Fruit fly (Drosophila melanogaster) S2 (cell line): ENCODE data around the gene CG14567.
A peak's percentile ranks its signal among the peaks of the same experiment; 100 is the strongest.

Experiments used
- CG8478 ChIP-seq: fragments of >200 bp; optimal IDR thresholded peaks from 2 replicates; lab custom pipeline; 2018
- CTCF ChIP-seq, 2 experiments: fragments of >200 bp; optimal IDR thresholded peaks; 2 replicates each; lab custom pipeline; 2018

CG14567 gene

DNA sequence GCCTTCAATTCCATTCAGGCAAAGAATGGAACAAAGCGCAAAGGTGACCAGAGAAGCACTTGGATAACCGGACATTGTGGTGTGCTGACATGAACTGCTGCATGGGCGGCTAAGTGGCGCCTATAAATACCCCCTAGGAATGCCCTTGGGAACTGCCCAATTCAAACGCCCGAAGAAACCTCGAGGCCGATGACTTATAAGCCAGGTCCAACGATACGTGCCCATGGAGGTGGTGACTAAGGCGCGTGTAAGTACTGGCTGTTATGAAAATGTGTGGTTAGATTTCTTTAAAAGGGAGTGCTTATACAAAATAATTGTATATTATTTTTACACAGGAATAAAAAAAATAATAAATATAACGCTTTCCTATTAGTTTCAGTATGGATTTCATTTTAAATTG is 7.9 kb downstream of the CG14567 start, which contains the start of gene CG14570:
CG14570 (minus strand) TSS at position 101 of the 400 bp plus-strand sequence.
- TF ChIP-seq CTCF (optimal IDR thresholded peaks at IDR 0.05; lab: Kevin White, UChicago) (no peak), CG8478 (lab: Kevin White, UChicago) (no peak)

DNA sequence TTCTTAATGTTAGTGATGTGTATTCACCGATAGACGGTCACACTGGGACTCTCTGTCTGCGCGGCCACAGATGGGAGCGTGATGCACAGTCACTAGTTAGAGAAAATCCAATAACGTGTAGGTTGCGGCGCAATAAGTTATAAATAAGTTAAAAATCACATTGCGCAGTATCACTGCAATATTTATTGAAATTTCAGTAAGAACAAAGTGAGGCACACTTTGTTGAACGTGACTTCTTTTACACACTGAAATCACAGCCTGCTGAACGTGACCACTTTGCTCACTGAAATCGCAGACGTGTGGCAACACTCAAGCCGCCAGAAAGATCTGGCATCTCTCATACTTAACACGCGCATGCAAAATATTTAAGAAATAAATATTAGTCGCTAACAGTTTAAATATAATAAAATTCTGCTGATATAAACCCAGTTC is 9.6 kb downstream of the CG14567 start, which contains the start of the genes CG11247 and Polr2H:
CG11247 (minus strand) TSS at position 191 of the 432 bp plus-strand sequence.
Polr2H (plus strand) TSS at position 317 of the 432 bp plus-strand sequence.
- TF ChIP-seq CG8478 (lab: Kevin White, UChicago) = no peak
- peak in 1 of 2 experiments; percentile 41 for TF ChIP-seq CTCF (optimal IDR thresholded peaks at IDR 0.05; lab: Kevin White, UChicago)

DNA sequence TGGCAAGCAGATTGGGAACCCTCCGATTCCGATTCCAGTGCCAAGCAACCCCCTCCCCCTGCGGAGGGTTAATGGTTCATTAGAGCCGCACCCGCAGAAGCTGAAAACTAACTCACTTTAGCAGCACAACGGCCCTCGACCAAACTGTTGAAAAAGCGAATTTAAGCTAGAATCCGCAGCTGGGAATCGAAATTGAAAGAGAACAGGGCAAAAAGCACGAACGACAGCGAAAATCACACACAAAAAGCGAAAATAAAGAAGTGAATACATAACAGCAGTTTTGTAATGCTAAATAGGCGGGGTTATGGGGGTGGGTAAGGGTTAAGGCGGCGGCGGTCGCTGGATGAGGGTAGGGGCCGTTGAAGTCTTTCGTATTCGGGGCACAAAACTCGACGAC is 10.5 kb downstream of the CG14567 start:
- TF ChIP-seq CG8478 (lab: Kevin White, UChicago) (no peak), CTCF (optimal IDR thresholded peaks at IDR 0.05; lab: Kevin White, UChicago) (no peak)

DNA sequence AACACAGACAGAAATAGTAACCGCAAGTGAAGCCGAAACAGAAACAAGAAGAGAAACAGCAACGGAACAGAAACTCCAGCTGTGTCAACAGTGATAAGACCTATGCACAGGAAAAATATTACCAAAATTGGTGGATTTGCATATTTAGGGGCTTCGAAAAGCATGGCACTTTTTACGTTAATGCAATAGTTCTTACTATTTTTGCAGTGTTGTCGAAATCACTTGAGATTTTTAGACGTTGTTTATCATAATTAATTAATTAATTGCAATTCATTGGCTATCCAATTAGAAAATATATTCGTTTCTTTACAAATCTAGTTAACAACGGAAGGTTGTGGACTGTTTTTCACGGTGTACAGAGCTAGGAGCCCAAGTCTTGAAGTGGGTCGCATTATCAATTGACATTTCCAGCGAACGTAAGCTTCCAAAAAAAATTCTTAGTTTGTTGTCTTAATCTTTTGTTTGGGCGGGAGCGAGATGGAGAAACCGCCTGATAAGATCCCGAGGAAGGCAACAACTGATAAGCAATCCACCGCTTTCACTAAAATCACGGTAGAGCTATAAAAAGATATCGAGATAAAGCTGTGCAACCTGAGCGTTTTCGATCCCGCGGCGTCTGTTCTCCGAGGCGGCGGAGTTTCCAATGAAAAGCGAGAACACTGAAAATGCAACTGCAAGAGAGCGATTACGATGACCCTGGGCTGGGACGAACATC is 11.1 kb downstream of the CG14567 start:
- no peak for TF ChIP-seq CTCF (optimal IDR thresholded peaks at IDR 0.05; lab: Kevin White, UChicago)

DNA sequence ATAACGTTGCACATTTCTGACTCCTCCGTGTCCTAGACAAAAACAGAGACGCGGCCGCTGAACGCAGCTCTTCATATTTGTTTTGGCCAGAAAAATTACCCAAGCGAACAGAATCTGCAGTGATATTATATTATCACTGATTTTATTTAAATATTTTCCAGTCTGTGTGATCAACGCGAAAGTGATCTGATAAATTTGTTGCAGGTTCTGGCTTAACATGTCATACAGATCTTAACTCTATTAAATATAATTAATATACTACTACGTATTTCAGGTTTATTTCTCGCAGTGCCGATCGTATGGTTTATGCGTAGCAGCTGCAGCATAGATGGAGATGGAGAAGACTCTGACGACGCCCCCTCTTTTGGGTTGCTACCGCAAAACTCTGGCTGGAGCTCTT is 17.4 kb downstream of the CG14567 start:
- TF ChIP-seq CG8478 (lab: Kevin White, UChicago) = no peak
- TF ChIP-seq CTCF (optimal IDR thresholded peaks at IDR 0.05; lab: Kevin White, UChicago) = no peak

DNA sequence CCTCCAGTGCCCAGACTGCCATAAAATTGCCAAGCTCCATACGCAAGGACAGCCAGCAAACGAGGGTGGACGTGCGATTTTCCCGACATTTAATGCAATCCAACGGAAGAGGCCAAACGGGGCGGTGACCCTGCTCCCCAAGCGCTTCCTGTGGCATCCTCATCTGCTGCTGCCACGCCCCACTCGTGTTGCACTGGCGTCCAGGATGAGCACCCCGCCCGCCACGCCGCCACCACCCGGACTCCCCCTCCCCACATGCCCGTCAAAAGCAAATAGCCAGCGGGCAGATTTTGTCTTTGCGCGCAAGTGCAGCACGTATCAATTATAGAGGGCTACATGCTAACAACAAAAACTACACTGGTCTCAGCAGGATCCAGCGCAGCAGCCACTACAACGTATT is 20.0 kb downstream of the CG14567 start:
- TF ChIP-seq CG8478 (lab: Kevin White, UChicago) = no peak
- TF ChIP-seq CTCF (optimal IDR thresholded peaks at IDR 0.05; lab: Kevin White, UChicago) = no peak

DNA sequence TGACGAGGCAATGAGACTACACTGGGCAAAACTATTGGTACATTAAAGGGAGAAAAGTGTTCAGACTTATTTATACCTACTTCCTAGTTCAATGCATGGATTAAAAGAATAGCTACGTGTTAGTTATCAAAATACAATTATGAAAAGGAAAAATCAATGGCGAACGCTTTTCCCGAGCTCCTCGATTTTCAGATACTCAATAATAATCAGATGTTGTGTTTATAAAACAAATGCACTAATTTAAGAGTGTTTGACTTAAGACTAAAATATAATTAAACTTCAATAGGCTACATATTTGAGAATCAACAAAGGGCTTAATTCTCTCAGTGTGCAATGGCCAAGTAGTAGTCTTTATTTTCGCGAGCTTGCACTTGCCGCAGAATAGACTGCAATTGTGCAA is 22.3 kb downstream of the CG14567 start:
- TF ChIP-seq CG8478 (lab: Kevin White, UChicago) (no peak), CTCF (optimal IDR thresholded peaks at IDR 0.05; lab: Kevin White, UChicago) (no peak)

DNA sequence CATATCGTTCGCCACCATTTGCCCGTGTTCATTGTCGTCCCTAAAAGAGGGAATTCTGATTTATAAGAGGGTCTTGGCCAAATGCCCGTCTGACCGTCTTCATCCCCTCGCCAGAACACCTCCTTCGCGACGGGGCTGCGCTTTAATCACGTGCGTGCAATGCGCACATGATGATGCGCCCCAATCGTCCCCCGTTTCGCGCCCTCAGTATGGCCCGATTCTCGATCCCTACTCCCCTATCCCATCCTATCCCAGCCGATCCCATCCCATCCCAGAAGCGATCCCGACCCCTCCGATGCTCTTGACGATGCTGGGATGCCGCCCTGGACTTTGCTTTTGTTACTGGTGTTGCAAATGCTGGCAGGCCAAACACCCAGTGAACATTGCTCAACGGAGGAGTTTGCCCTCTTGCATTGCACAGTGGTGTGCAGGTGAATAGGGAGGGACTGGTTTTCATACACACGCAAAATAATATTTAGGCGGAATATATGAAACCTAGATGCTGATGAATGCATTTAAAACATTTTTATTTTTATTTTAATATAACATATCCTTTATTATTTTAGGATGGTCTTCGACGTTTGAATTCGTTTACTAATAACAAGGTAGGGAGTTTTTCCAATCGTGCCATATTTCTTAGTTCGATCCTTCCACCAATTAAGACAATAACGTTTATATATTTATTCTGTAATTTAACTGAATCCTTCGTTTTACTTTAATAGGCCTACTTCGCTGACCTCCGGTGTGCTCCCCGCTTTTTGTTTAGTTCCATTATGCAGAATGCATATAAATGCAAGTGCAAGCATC is 28.2 kb downstream of the CG14567 start:
- TF ChIP-seq CG8478 (lab: Kevin White, UChicago) = no peak
- TF ChIP-seq CTCF (optimal IDR thresholded peaks at IDR 0.05; lab: Kevin White, UChicago) = no peak

DNA sequence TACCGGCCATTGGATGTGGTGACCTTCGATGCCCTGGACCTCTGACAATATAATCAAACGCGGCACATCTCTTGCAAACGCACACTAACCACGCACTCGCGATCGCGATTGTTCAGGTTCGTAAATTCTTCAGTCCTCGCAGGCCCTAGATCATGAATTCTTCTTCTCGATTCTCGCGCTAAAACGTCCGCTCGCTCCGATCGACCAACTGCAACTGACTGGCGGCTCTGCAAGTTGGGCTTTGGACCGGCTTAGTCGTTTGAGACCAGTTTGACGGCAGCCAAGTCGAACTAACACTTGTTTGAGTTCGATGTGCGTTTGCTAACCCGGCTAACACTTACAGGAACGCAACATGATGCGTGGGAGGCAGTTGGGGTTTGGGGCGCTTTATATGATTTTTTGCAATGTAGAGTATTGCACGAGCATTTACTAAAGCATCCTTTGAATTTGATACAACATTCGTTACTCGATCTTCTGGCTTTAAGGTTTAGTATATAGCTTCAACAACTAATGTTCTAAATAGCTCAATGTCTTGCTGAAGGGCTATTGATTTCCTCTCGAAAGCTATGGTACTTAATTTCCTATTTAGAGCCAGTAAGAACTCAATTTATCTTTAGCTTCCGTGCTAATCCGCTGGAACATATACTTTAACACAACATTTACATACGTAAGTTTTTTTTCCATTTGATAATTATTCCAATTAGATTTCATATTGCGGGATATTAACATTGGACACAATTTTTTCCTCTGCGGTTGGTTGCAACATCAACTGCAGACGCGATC is 31.9 kb downstream of the CG14567 start, which contains the start of gene CG32447:
CG32447 (minus strand) TSS at position 222 of the 783 bp plus-strand sequence.
- no peak for TF ChIP-seq CTCF (optimal IDR thresholded peaks at IDR 0.05; lab: Kevin White, UChicago)

DNA sequence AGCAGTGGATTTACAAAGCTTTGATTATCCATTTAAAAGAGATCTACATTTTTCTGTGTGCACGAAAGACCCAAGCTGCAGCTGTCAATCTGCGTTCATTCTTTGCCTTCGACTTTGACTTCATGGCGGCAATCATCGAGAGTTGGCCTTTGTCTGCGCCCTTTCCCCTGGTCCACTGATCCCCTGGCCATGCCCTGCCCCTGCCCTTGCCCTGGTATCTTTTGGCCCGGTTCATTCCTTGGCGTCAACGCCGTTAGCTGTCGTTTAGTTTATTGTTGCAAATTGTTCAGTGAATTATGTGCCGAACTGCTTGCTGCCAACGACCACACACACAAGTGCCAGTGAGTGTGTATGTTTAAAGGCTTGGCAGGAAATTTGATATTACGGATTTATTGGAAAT is 37.3 kb downstream of the CG14567 start:
- TF ChIP-seq CG8478 (lab: Kevin White, UChicago) (no peak), CTCF (optimal IDR thresholded peaks at IDR 0.05; lab: Kevin White, UChicago) (no peak)

DNA sequence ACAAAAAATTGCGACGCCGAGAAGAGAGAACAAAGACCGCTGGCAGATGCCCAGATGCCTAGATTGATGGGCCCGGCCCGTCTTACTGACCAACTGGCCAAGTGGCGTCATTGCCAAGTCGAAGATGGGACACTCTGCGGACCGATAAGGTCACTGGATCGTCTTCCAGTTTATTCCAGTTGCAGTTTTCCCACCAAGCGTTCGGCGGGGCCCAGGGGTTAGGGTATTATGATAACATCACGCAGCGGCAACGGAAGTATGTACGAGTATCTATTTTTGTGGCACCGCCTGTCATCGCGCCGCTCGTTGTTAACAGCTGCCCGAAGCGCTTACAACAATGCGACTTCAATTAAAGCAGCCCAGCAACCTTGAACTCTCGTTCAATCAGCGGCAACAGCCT is 38.2 kb downstream of the CG14567 start:
- TF ChIP-seq CG8478 (lab: Kevin White, UChicago) (no peak), CTCF (optimal IDR thresholded peaks at IDR 0.05; lab: Kevin White, UChicago) (no peak)

DNA sequence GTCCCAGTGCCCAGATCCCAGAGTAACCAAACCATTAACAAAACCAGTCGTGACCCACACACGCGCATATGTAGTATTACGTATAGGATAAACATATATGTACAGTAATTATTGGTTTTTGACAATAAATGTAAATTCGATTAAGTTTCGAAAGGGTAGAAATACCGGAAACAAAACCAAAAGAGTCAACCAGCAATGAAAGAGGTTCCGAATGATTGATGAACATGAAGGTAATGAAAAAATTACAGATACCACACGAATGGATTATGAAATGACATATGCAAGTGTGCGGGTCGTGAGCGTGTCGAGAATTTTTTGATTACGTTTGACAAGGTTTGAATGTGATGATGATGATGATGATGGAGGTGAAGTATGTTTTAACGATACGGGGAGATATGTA is 43.6 kb downstream of the CG14567 start:
- no peak for TF ChIP-seq CG8478 (lab: Kevin White, UChicago)
- TF ChIP-seq CTCF (optimal IDR thresholded peaks at IDR 0.05; lab: Kevin White, UChicago) = no peak

DNA sequence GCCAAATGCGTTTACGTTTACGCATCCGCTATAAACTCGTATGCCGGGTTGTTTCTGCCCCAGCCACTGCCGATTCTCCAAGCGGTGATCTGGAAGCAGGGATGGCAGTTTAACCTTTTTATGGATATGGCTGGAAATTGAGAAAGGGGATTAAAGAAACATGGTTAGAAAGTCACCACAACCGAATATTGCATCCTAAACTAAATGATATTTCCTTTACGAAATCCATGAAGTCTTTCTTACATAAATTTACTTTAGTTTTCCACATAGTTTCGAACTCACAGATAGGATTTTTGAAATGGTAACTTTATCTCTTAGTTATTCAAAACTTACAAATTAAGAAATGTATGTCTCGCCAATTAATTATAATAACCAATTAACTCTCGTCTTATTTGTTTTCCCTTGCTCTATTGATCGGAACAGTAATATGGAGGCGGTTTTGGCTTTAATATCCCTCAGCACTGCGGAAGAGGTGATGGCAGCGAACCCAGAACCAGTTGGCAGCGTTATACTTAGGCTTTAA is 49.6 kb downstream of the CG14567 start:
- no peak for TF ChIP-seq CG8478 (lab: Kevin White, UChicago)
- no peak for TF ChIP-seq CTCF (optimal IDR thresholded peaks at IDR 0.05; lab: Kevin White, UChicago)
